Worm (Caenorhabditis elegans): ENCODE results near the gene Y38C1BA.1.

DNA sequence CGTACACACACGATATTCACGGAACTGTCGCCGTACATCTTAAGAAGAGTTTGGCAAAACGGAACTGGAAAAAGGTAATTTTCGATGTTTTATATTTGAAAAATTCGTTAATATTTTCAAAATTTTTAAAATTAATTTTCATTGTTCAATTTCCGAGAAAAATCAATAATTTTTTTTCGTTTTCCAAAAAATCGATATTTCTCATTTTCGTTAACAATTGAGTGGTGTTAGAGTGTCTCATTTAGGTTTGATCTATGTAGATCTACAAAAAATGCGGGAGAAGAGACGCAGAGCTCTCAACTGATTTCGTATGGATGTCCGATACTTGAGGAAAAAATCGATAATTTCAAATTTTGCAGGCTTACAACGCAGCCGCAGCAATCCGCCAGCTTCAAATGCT lies 29.3 kb upstream of the Y38C1BA.1 start:
- TF ChIP-seq F13C5.2 (tag; optimal IDR thresholded peaks at IDR 0.05) (no peak), ama-1 (optimal IDR thresholded peaks at IDR 0.05) (no peak), hnd-1 (tag; optimal IDR thresholded peaks at IDR 0.05) (no peak)
